Worm (Caenorhabditis elegans) whole organism, L3 larva: ENCODE data around the gene F13B12.2.
A peak's percentile ranks its signal among the peaks of the same experiment; 100 is the strongest.

Source experiments
- R02D3.7 ChIP-seq: fragments of 150-350 bp; optimal IDR thresholded peaks from 2 replicates; lab custom pipeline; 2014; ENCODE audit warnings: missing biosample characterization, missing genetic modification characterization
- ama-1 ChIP-seq: fragments of 150-350 bp; optimal IDR thresholded peaks from 2 replicates; lab custom pipeline; 2018
- ceh-28 ChIP-seq: fragments of 150-350 bp; optimal IDR thresholded peaks from 2 replicates; lab custom pipeline; 2014; ENCODE audit warnings: missing biosample characterization, missing genetic modification reagents, missing genetic modification characterization
- ceh-82 ChIP-seq: fragments of 150-350 bp; optimal IDR thresholded peaks from 2 replicates; lab custom pipeline; 2014; ENCODE audit warnings: missing biosample characterization, missing genetic modification characterization
- egl-5 ChIP-seq: fragments of 150-350 bp; optimal IDR thresholded peaks from 2 replicates; lab custom pipeline; 2017; ENCODE audit warnings: missing biosample characterization, missing genetic modification reagents, missing genetic modification characterization, inconsistent platforms
- elt-2 ChIP-seq: sonication (generic microtip); optimal IDR thresholded peaks from 2 replicates; lab custom pipeline; 2016; ENCODE audit warnings: missing genetic modification reagents, mild to moderate bottlenecking, missing genetic modification characterization, missing compliant biosample characterization
- elt-3 ChIP-seq, 3 experiments: fragments of 150-350 bp in 1 of 3; sonication (generic microtip) in 2 of 3; optimal IDR thresholded peaks; 2 replicates in 2 of 3; 4 replicates in 1 of 3; lab custom pipeline; 2014 to 2017; ENCODE audit warnings: missing biosample characterization in 3 of 3, missing genetic modification characterization in 3 of 3
- eor-1 ChIP-seq, 2 experiments: fragments of 150-350 bp; optimal IDR thresholded peaks; 2 replicates each; lab custom pipeline; 2014 to 2018; ENCODE audit warnings: missing biosample characterization in 2 of 2, missing genetic modification characterization in 2 of 2
- fos-1 ChIP-seq: fragments of 150-350 bp; optimal IDR thresholded peaks from 2 replicates; lab custom pipeline; 2014; ENCODE audit warnings: missing biosample characterization, missing genetic modification characterization
- jun-1 ChIP-seq: fragments of 150-350 bp; optimal IDR thresholded peaks from 2 replicates; lab custom pipeline; 2014; ENCODE audit warnings: missing biosample characterization, missing genetic modification reagents, missing genetic modification characterization
- lin-15B ChIP-seq: fragments of 150-350 bp; optimal IDR thresholded peaks from 2 replicates; lab custom pipeline; 2014; ENCODE audit warnings: missing biosample characterization, missing genetic modification characterization
- lin-39 ChIP-seq: fragments of 150-350 bp; optimal IDR thresholded peaks from 2 replicates; lab custom pipeline; 2018; ENCODE audit warnings: missing biosample characterization, missing genetic modification reagents, missing genetic modification characterization
- mdl-1 ChIP-seq: fragments of 150-350 bp; optimal IDR thresholded peaks from 2 replicates; lab custom pipeline; 2014; ENCODE audit warnings: missing biosample characterization, missing genetic modification characterization
- mml-1 ChIP-seq: fragments of 150-350 bp; sonication (generic microtip); optimal IDR thresholded peaks from 3 replicates; lab custom pipeline; 2014; ENCODE audit warnings: missing biosample characterization, missing genetic modification characterization
- nhr-11 ChIP-seq: fragments of 150-350 bp; optimal IDR thresholded peaks from 2 replicates; lab custom pipeline; 2014; ENCODE audit warnings: missing biosample characterization, missing genetic modification characterization
- nhr-12 ChIP-seq: fragments of 150-350 bp; optimal IDR thresholded peaks from 2 replicates; lab custom pipeline; 2014; ENCODE audit warnings: missing biosample characterization, missing genetic modification characterization
- nhr-23 ChIP-seq: fragments of 150-350 bp; optimal IDR thresholded peaks from 2 replicates; lab custom pipeline; 2014; ENCODE audit warnings: missing biosample characterization, missing genetic modification reagents, missing genetic modification characterization
- nhr-237 ChIP-seq: fragments of 150-350 bp; optimal IDR thresholded peaks from 2 replicates; lab custom pipeline; 2014; ENCODE audit warnings: missing biosample characterization, missing genetic modification characterization
- nhr-43 ChIP-seq: sonication (generic microtip); optimal IDR thresholded peaks from 2 replicates; lab custom pipeline; 2016; ENCODE audit warnings: mild to moderate bottlenecking, missing genetic modification characterization, missing compliant biosample characterization; ENCODE audit not compliant: poor library complexity, severe bottlenecking
- nhr-67 ChIP-seq: fragments of 150-350 bp; optimal IDR thresholded peaks from 2 replicates; lab custom pipeline; 2014; ENCODE audit warnings: missing biosample characterization, missing genetic modification characterization
- nhr-77 ChIP-seq: fragments of 150-350 bp; optimal IDR thresholded peaks from 2 replicates; lab custom pipeline; 2014; ENCODE audit warnings: missing biosample characterization, missing genetic modification characterization
- pha-4 ChIP-seq: fragments of 150-350 bp; optimal IDR thresholded peaks from 2 replicates; lab custom pipeline; 2014; ENCODE audit warnings: missing biosample characterization, missing genetic modification reagents, missing genetic modification characterization
- pqm-1 ChIP-seq: fragments of 150-350 bp; optimal IDR thresholded peaks from 2 replicates; lab custom pipeline; 2017; ENCODE audit warnings: missing biosample characterization, missing genetic modification characterization, inconsistent platforms
- sea-2 ChIP-seq: fragments of 150-350 bp; sonication (generic microtip); optimal IDR thresholded peaks from 4 replicates; lab custom pipeline; 2014; ENCODE audit warnings: missing biosample characterization, missing genetic modification reagents, missing genetic modification characterization
- skn-1 ChIP-seq: fragments of 150-350 bp; optimal IDR thresholded peaks from 2 replicates; lab custom pipeline; 2014; ENCODE audit warnings: missing biosample characterization, missing genetic modification characterization
- snpc-4 ChIP-seq: fragments of 150-350 bp; optimal IDR thresholded peaks from 2 replicates; lab custom pipeline; 2014; ENCODE audit warnings: missing biosample characterization, missing genetic modification characterization
- tbx-2 ChIP-seq: sonication (generic microtip); optimal IDR thresholded peaks from 2 replicates; lab custom pipeline; 2016; ENCODE audit warnings: mild to moderate bottlenecking, missing genetic modification characterization, missing compliant biosample characterization
- unc-39 ChIP-seq: sonication (generic microtip); optimal IDR thresholded peaks from 4 replicates; lab custom pipeline; 2017; ENCODE audit warnings: missing biosample characterization, missing genetic modification characterization
- unc-62 ChIP-seq: fragments of 150-350 bp; sonication (generic microtip); optimal IDR thresholded peaks from 4 replicates; lab custom pipeline; 2014; ENCODE audit warnings: missing biosample characterization, missing genetic modification reagents, missing genetic modification characterization
- zag-1 ChIP-seq: fragments of 150-350 bp; optimal IDR thresholded peaks from 2 replicates; lab custom pipeline; 2014; ENCODE audit warnings: missing biosample characterization, missing genetic modification characterization
- ztf-11 ChIP-seq: fragments of 150-350 bp; optimal IDR thresholded peaks from 2 replicates; lab custom pipeline; 2014; ENCODE audit warnings: missing biosample characterization, missing genetic modification characterization
- ztf-4 ChIP-seq: fragments of 150-350 bp; optimal IDR thresholded peaks from 2 replicates; lab custom pipeline; 2014; ENCODE audit warnings: missing biosample characterization, missing genetic modification characterization

Gene F13B12.2

ce11 chrIV:10429129-10429528, at the start of gene F13B12.2:
Gene F13B12.2, minus strand, starts transcription at chrIV:10429130.
- TF ChIP-seq elt-2 (tag; lab: Kevin White, UChicago) (peak; percentile 34), pqm-1 (peak; percentile 17), zag-1 (no peak)
- TF ChIP-seq, all 47 proteins: peak for 2

ce11 chrIV:10475234-10475633, 46.3 kb upstream of the F13B12.2 start:
- no peak for TF ChIP-seq lin-15B
- no peak for TF ChIP-seq ztf-4 (tag; lab: Kevin White, UChicago)
- no peak for TF ChIP-seq lin-39
- no peak for TF ChIP-seq eor-1 (tag; optimal IDR thresholded peaks at IDR 0.05; lab: Kevin White, UChicago)
- no peak for TF ChIP-seq ama-1 (lab: Kevin White, UChicago)
- no peak for TF ChIP-seq nhr-77 (tag; lab: Kevin White, UChicago)
- no peak for TF ChIP-seq egl-5 (tag; lab: Kevin White, UChicago)
- no peak for TF ChIP-seq nhr-237 (tag; lab: Kevin White, UChicago)
- TF ChIP-seq zag-1 = no peak
- no peak for TF ChIP-seq unc-39 (tag; lab: Kevin White, UChicago)
- no peak for TF ChIP-seq nhr-23
- no peak for TF ChIP-seq snpc-4 (tag; lab: Kevin White, UChicago)
- no peak for TF ChIP-seq ztf-11 (tag; lab: Kevin White, UChicago)
- TF ChIP-seq mml-1 (tag; lab: Kevin White, UChicago) = no peak
- TF ChIP-seq fos-1 (tag; lab: Kevin White, UChicago) = no peak
- no peak for TF ChIP-seq nhr-67 (tag; lab: Kevin White, UChicago)
- TF ChIP-seq tbx-2 (tag; lab: Kevin White, UChicago) = no peak

ce11 chrIV:10472478-10472877, 43.5 kb upstream of the F13B12.2 start, which contains the start of gene bgnt-1.1:
Gene bgnt-1.1, plus strand, starts transcription at chrIV:10472778.
- TF ChIP-seq mml-1 (tag; lab: Kevin White, UChicago) (no peak), nhr-11 (tag; lab: Kevin White, UChicago) (no peak), lin-39 (no peak), ceh-82 (tag; lab: Kevin White, UChicago) (no peak), elt-3 (tag; optimal IDR thresholded peaks at IDR 0.05; lab: Kevin White, UChicago) (no peak), nhr-77 (tag; lab: Kevin White, UChicago) (no peak), mdl-1 (tag; lab: Kevin White, UChicago) (no peak), unc-62 (GFP tag; lab: Kevin White, UChicago) (no peak)

ce11 chrIV:10469494-10469893, 40.6 kb upstream of the F13B12.2 start, which contains the start of gene ugt-44:
Gene ugt-44, plus strand, starts transcription at chrIV:10469741.
- TF ChIP-seq unc-39 (tag; lab: Kevin White, UChicago) (no peak), nhr-67 (tag; lab: Kevin White, UChicago) (no peak), eor-1 (tag; optimal IDR thresholded peaks at IDR 0.05; lab: Kevin White, UChicago) (no peak), skn-1 (tag; lab: Kevin White, UChicago) (no peak), sea-2 (GFP tag; lab: Kevin White, UChicago) (no peak), unc-62 (GFP tag; lab: Kevin White, UChicago) (no peak), ceh-28 (tag; lab: Kevin White, UChicago) (no peak), nhr-12 (tag; lab: Kevin White, UChicago) (no peak), nhr-43 (tag; lab: Kevin White, UChicago) (no peak), elt-2 (tag; lab: Kevin White, UChicago) (peak; percentile 88), jun-1 (tag; lab: Kevin White, UChicago) (peak; percentile 36), snpc-4 (tag; lab: Kevin White, UChicago) (no peak), R02D3.7 (no peak), pqm-1 (peak; percentile 75)

- peak; percentile 45 for TF ChIP-seq pqm-1
- no peak for TF ChIP-seq nhr-11 (tag; lab: Kevin White, UChicago)
Observed at ce11 chrIV:10468662-10469061, 39.7 kb upstream of the F13B12.2 start.

- peak; percentile 2 for TF ChIP-seq pha-4 (tag; lab: Kevin White, UChicago)
- TF ChIP-seq pqm-1 = peak; percentile 2
- TF ChIP-seq ceh-82 (tag; lab: Kevin White, UChicago) = no peak
- peak; percentile 66 for TF ChIP-seq elt-2 (tag; lab: Kevin White, UChicago)
Observed at ce11 chrIV:10467347-10467746, 38.4 kb upstream of the F13B12.2 start.
